Fruit fly (Drosophila melanogaster) whole organism, pupa: Measurements from ENCODE around the gene CG32459.

Experiments used
- CG10348 ChIP-seq: fragments of 200-800 bp; sonication (Bioruptor generic); IDR thresholded peaks from 2 replicates; pipeline ENCODE4 v1.3.6; 2022; ENCODE audit warnings: missing biosample characterization, missing genetic modification characterization
- CG12605 ChIP-seq: fragments of 200-800 bp; sonication (Bioruptor generic); IDR thresholded peaks from 2 replicates; pipeline ENCODE4 v1.3.6; 2022; ENCODE audit warnings: missing biosample characterization, missing genetic modification characterization
- CG13204 ChIP-seq: fragments of 200-800 bp; sonication (Bioruptor generic); optimal IDR thresholded peaks from 2 replicates; lab custom pipeline; 2018; ENCODE audit warnings: missing biosample characterization, mild to moderate bottlenecking, missing genetic modification characterization, moderate library complexity
- CG14655 ChIP-seq: fragments of 200-800 bp; sonication (Bioruptor generic); optimal IDR thresholded peaks from 3 replicates; lab custom pipeline; 2017; ENCODE audit warnings: mild to moderate bottlenecking, missing biosample characterization, missing genetic modification reagents, missing genetic modification characterization
- CG15710 ChIP-seq: fragments of 200-800 bp; sonication (Bioruptor generic); optimal IDR thresholded peaks from 2 replicates; lab custom pipeline; 2018; ENCODE audit warnings: missing biosample characterization, mild to moderate bottlenecking, missing genetic modification characterization, moderate library complexity
- CG17806 ChIP-seq: fragments of 200-800 bp; sonication (Bioruptor generic); optimal IDR thresholded peaks from 2 replicates; lab custom pipeline; 2018; ENCODE audit warnings: missing biosample characterization, mild to moderate bottlenecking, missing genetic modification characterization, moderate library complexity
- CG32121 ChIP-seq: fragments of 200-800 bp; sonication (Bioruptor generic); IDR thresholded peaks from 2 replicates; pipeline ENCODE4 v1.3.6; 2022; ENCODE audit warnings: missing biosample characterization, missing genetic modification characterization
- CG34367 ChIP-seq: fragments of 200-800 bp; sonication (Bioruptor generic); optimal IDR thresholded peaks from 2 replicates; lab custom pipeline; 2018; ENCODE audit warnings: missing biosample characterization, mild to moderate bottlenecking, missing genetic modification characterization
- CG4496 ChIP-seq: fragments of 200-800 bp; sonication (Bioruptor generic); IDR thresholded peaks from 3 replicates; pipeline ENCODE4 v1.3.6; 2022; ENCODE audit warnings: missing biosample characterization, missing genetic modification characterization
- CG8159 ChIP-seq: fragments of 200-800 bp; sonication (Bioruptor generic); optimal IDR thresholded peaks from 3 replicates; lab custom pipeline; 2018; ENCODE audit warnings: missing biosample characterization, mild to moderate bottlenecking, missing genetic modification characterization, moderate library complexity
- CG8301 ChIP-seq: fragments of 200-800 bp; sonication (Bioruptor generic); optimal IDR thresholded peaks from 2 replicates; lab custom pipeline; 2018; ENCODE audit warnings: missing biosample characterization, mild to moderate bottlenecking, missing genetic modification characterization
- CG9948 ChIP-seq: fragments of 200-800 bp; sonication (Bioruptor generic); optimal IDR thresholded peaks from 2 replicates; lab custom pipeline; 2018; ENCODE audit warnings: missing biosample characterization, mild to moderate bottlenecking, missing genetic modification characterization, moderate library complexity
- D1 ChIP-seq: fragments of 200-800 bp; sonication (Bioruptor generic); optimal IDR thresholded peaks from 2 replicates; lab custom pipeline; 2018; ENCODE audit warnings: missing biosample characterization, mild to moderate bottlenecking, missing genetic modification characterization, moderate library complexity
- EcR ChIP-seq: fragments of 200-800 bp; sonication (Bioruptor generic); optimal IDR thresholded peaks from 3 replicates; lab custom pipeline; 2019; ENCODE audit warnings: missing biosample characterization, missing genetic modification characterization, mild to moderate bottlenecking, moderate library complexity, missing genetic modification reagents
- Ets98B ChIP-seq: fragments of 200-800 bp; sonication (Bioruptor generic); IDR thresholded peaks from 2 replicates; pipeline ENCODE4 v1.3.6; 2022; ENCODE audit warnings: missing biosample characterization, missing genetic modification characterization
- Pif1A ChIP-seq: fragments of 200-800 bp; sonication (Bioruptor generic); optimal IDR thresholded peaks from 3 replicates; lab custom pipeline; 2016; ENCODE audit warnings: missing biosample characterization, missing genetic modification characterization
- Pif1B ChIP-seq: fragments of 200-800 bp; sonication (Bioruptor generic); optimal IDR thresholded peaks from 3 replicates; lab custom pipeline; 2016; ENCODE audit warnings: missing biosample characterization, missing genetic modification characterization
- Snoo ChIP-seq: fragments of 200-800 bp; sonication (Bioruptor generic); optimal IDR thresholded peaks from 3 replicates; lab custom pipeline; 2017; ENCODE audit warnings: missing biosample characterization, mild to moderate bottlenecking, missing genetic modification characterization, inconsistent platforms
- fd96Ca ChIP-seq: fragments of 200-800 bp; sonication (Bioruptor generic); IDR thresholded peaks from 3 replicates; pipeline ENCODE4 v1.3.6; 2022; ENCODE audit warnings: missing biosample characterization, missing genetic modification characterization
- gl ChIP-seq: fragments of 200-800 bp; sonication (Bioruptor generic); optimal IDR thresholded peaks from 2 replicates; lab custom pipeline; 2018; ENCODE audit warnings: missing biosample characterization, mild to moderate bottlenecking, missing genetic modification characterization
- rn ChIP-seq: fragments of 200-800 bp; sonication (Bioruptor generic); IDR thresholded peaks from 2 replicates; pipeline ENCODE4 v1.3.6; 2022; ENCODE audit warnings: missing biosample characterization, missing genetic modification characterization

CG32459 gene

DNA sequence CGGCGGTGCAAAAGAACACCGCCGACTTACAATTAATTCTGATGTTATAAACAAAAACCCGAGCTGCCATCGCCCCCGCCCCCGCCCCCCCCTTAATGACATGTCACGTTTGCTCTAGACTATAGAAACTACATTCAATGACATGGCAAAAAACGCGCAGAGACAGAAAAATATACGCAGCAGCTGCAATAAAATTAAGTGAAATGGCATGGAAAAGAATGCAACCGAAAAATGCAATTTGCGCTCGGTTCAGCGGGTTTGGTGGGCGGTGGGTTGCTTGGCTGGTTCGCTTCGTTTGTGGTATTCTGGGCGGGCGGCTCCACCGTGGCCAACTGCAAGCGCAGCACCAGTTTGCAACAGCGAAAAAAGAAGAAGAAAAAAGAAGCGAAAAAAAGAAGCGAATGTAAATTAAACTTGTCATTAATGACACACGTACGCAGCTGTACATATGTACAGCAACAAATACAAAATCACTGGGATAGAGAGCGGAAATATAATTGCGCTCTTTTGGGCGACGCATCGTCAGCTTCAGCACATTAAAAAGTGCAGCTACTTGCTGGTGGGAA, 25.6 kb downstream of the CG32459 start:
- no peak for TF ChIP-seq CG4496 (GFP tag; lab: Robert Waterston, UW)
- TF ChIP-seq CG12605 (GFP tag; lab: Robert Waterston, UW), result no peak
- TF ChIP-seq CG34367 (tag; lab: Kevin White, UChicago), result no peak
- no peak for TF ChIP-seq CG14655 (GFP tag; lab: Kevin White, UChicago)
- no peak for TF ChIP-seq CG15710 (tag; lab: Kevin White, UChicago)
- TF ChIP-seq CG10348 (GFP tag; lab: Robert Waterston, UW), result no peak
- no peak for TF ChIP-seq Pif1B (GFP tag; lab: Kevin White, UChicago)
- no peak for TF ChIP-seq Ets98B (GFP tag; lab: Robert Waterston, UW)
- no peak for TF ChIP-seq CG17806 (tag; lab: Kevin White, UChicago)
- TF ChIP-seq CG9948, result no peak
- no peak for TF ChIP-seq rn
- TF ChIP-seq Snoo, result no peak
- no peak for TF ChIP-seq CG13204 (GFP tag; lab: Kevin White, UChicago)
- no peak for TF ChIP-seq CG8301 (tag; lab: Kevin White, UChicago)
- no peak for TF ChIP-seq CG8159 (tag; lab: Kevin White, UChicago)
- no peak for TF ChIP-seq Pif1A (GFP tag; lab: Kevin White, UChicago)
- TF ChIP-seq D1 (tag; lab: Kevin White, UChicago), result no peak
- no peak for TF ChIP-seq CG32121 (GFP tag; lab: Robert Waterston, UW)

- no peak for TF ChIP-seq CG10348 (GFP tag; lab: Robert Waterston, UW)
- TF ChIP-seq CG9948, result no peak
- TF ChIP-seq CG8159 (tag; lab: Kevin White, UChicago), result no peak
- TF ChIP-seq CG17806 (tag; lab: Kevin White, UChicago), result peak; percentile 9
- TF ChIP-seq gl (tag; lab: Kevin White, UChicago), result peak; percentile 20
- TF ChIP-seq D1 (tag; lab: Kevin White, UChicago), result peak; percentile 33
- TF ChIP-seq CG34367 (tag; lab: Kevin White, UChicago), result no peak
- no peak for TF ChIP-seq Ets98B (GFP tag; lab: Robert Waterston, UW)
- no peak for TF ChIP-seq CG8301 (tag; lab: Kevin White, UChicago)
- no peak for TF ChIP-seq Pif1A (GFP tag; lab: Kevin White, UChicago)
- no peak for TF ChIP-seq fd96Ca (GFP tag; lab: Robert Waterston, UW)
- TF ChIP-seq Pif1B (GFP tag; lab: Kevin White, UChicago), result peak; percentile 4
- TF ChIP-seq CG32121 (GFP tag; lab: Robert Waterston, UW), result no peak
- no peak for TF ChIP-seq CG4496 (GFP tag; lab: Robert Waterston, UW)
- TF ChIP-seq Snoo, result no peak
- no peak for TF ChIP-seq EcR (GFP tag; lab: Kevin White, UChicago)
- peak; percentile 33 for TF ChIP-seq CG13204 (GFP tag; lab: Kevin White, UChicago)
- peak; percentile 3 for TF ChIP-seq CG15710 (tag; lab: Kevin White, UChicago)
- no peak for TF ChIP-seq CG14655 (GFP tag; lab: Kevin White, UChicago)
Measured at dm6 chr3L:22826236-22826635, 29.6 kb downstream of the CG32459 start.

DNA sequence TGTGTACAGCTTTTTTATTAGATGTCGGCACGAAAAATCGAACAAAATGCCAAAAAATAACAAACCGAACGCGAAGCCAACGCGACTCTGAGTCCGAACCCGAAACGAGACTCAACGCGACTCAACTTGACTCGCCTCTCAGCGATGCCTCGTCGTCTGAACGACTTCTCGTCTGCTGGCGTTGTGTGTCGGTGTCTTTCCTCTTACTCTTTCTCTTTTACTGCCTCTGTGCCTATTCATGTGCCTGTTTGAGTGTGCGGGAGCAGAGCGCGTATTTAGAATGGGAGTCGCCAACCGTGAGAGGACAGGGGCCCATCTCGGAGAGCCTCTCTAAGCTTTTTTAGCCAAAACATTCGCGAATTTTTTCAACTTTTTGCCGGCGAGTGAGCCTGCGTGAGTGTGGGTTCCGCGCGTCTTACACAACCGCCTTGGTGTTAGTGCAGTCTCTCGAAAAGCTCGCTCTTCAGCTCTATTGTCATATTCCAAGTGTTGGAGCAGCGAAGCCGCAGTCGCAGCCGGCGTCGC, 31.1 kb downstream of the CG32459 start:
- TF ChIP-seq CG15710 (tag; lab: Kevin White, UChicago), result peak; percentile 3
- peak; percentile 71; the same call in 2 of the 3 replicates for TF ChIP-seq CG4496 (GFP tag; lab: Robert Waterston, UW)
- no peak; the same call in none of the 2 replicates for TF ChIP-seq CG32121 (GFP tag; lab: Robert Waterston, UW)
- peak; percentile 56 for TF ChIP-seq Pif1B (GFP tag; lab: Kevin White, UChicago)
- TF ChIP-seq Snoo, result peak; percentile 7
- peak; percentile 62 for TF ChIP-seq EcR (GFP tag; lab: Kevin White, UChicago)
- no peak for TF ChIP-seq CG34367 (tag; lab: Kevin White, UChicago)
- peak; percentile 75 for TF ChIP-seq CG13204 (GFP tag; lab: Kevin White, UChicago)
- no peak for TF ChIP-seq CG8159 (tag; lab: Kevin White, UChicago)
- TF ChIP-seq fd96Ca (GFP tag; lab: Robert Waterston, UW), result peak; percentile 72
- TF ChIP-seq gl (tag; lab: Kevin White, UChicago), result peak; percentile 61
- peak; percentile 8 for TF ChIP-seq CG8301 (tag; lab: Kevin White, UChicago)
- peak; percentile 55 for TF ChIP-seq Pif1A (GFP tag; lab: Kevin White, UChicago)
- no peak for TF ChIP-seq CG9948
- peak; percentile 51 for TF ChIP-seq CG14655 (GFP tag; lab: Kevin White, UChicago)
- peak; percentile 81 for TF ChIP-seq CG12605 (GFP tag; lab: Robert Waterston, UW)
- peak; percentile 79 for TF ChIP-seq Ets98B (GFP tag; lab: Robert Waterston, UW)

DNA sequence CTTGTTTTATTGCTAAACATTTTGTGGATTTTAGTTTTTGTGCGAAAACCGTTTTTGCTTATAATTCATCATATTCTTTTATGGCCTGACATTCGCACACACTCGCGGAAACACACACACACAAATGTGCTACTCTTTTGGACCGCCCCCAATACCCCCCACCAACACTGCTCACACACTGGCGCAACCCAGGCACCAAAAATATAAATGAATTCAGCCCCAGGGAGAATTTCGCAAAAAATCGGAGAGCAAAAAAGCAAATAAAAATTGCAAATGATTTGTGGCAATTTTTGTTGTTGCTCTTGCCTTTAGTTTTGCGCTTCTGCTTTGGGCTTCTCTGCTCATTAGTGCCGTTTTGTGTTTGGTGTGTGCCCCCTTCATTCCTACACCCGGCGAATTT, 32.6 kb downstream of the CG32459 start:
- TF ChIP-seq CG9948 (no peak), EcR (GFP tag; lab: Kevin White, UChicago) (no peak), CG32121 (GFP tag; lab: Robert Waterston, UW) (peak; percentile 65), CG4496 (GFP tag; lab: Robert Waterston, UW) (peak; percentile 41; the same call in 2 of the 3 replicates), Ets98B (GFP tag; lab: Robert Waterston, UW) (peak; percentile 29; the same call in 1 of the 2 replicates), CG13204 (GFP tag; lab: Kevin White, UChicago) (no peak)
- TF ChIP-seq, all 21 proteins: peak for 3

DNA sequence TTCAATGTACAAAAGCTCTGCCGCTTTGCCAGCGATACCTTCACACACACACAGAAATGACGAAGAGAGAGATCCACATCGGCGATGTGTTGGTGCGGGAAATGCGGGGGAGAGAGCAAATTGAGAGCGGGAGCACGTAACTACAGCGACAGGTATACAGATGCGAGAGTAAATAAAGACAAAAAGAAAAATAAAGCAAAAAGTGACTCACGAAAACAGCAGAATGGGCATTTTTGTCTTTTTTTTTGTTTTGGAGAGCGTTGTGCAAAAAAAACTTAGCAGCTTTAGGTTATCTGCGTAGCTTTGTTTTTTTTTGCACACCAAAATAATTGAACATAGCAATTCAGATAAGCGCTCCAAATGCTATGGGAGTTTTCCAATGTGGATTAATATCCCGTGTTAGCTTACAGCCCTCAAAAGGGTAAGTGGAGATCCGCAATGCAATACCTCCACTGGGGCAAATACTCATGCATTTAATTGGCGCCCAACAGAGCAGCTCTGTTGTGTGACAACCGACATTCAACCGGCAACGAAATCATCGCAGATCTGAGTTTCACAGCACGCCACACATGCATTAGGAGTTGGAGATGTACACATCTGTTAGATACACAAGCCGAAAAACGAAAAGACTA, 33.2 kb downstream of the CG32459 start:
- TF ChIP-seq gl (tag; lab: Kevin White, UChicago) (peak; percentile 97), CG12605 (GFP tag; lab: Robert Waterston, UW) (peak; percentile 98), CG34367 (tag; lab: Kevin White, UChicago) (peak; percentile 84), Pif1A (GFP tag; lab: Kevin White, UChicago) (peak; percentile 87), CG17806 (tag; lab: Kevin White, UChicago) (peak; percentile 68), CG9948 (peak; percentile 77), Snoo (peak; percentile 87), rn (peak; percentile 88), EcR (GFP tag; lab: Kevin White, UChicago) (peak; percentile 72), Pif1B (GFP tag; lab: Kevin White, UChicago) (peak; percentile 76), CG32121 (GFP tag; lab: Robert Waterston, UW) (peak; percentile 96), CG13204 (GFP tag; lab: Kevin White, UChicago) (peak; percentile 97), CG8301 (tag; lab: Kevin White, UChicago) (peak; percentile 83), D1 (tag; lab: Kevin White, UChicago) (peak; percentile 77), CG14655 (GFP tag; lab: Kevin White, UChicago) (peak; percentile 85), CG10348 (GFP tag; lab: Robert Waterston, UW) (peak; percentile 24; the same call in 1 of the 2 replicates), CG4496 (GFP tag; lab: Robert Waterston, UW) (peak; percentile 98), CG8159 (tag; lab: Kevin White, UChicago) (peak; percentile 82), fd96Ca (GFP tag; lab: Robert Waterston, UW) (peak; percentile 94), Ets98B (GFP tag; lab: Robert Waterston, UW) (peak; percentile 95), CG15710 (tag; lab: Kevin White, UChicago) (peak; percentile 84)
